Fruit fly (Drosophila melanogaster): Measurements from ENCODE around the gene Pbp95.

DNA sequence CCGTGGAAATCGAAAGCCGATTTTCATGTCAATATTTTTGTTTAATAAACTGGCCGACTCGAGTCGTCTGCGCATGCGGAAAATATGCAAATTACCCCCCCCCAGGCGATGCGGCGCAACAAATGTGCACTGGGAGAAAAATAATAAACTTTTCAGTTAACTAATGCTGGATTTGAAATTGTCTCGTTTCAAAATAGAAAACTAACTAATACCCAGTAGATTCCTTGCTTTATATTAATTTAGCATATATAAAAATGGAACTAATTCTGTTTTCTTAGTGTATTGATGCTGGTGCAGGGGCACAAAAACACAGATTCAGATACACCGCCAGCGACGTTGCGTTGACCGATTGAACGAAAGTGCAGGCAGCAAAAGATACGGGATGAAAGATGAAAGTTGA is 24.3 kb downstream of the Pbp95 start:
- TF ChIP-seq tup (GFP tag; optimal IDR thresholded peaks at IDR 0.05): no peak
- TF ChIP-seq CG17912 (GFP tag; optimal IDR thresholded peaks at IDR 0.05): no peak
- TF ChIP-seq gsb (GFP tag; IDR thresholded peaks at IDR 0.05): no peak
- TF ChIP-seq Atf6 (GFP tag; IDR thresholded peaks at IDR 0.05): no peak
- TF ChIP-seq ERR (GFP tag; optimal IDR thresholded peaks at IDR 0.05): no peak
- no peak for TF ChIP-seq Pdp1 (GFP tag; optimal IDR thresholded peaks at IDR 0.05)

Data from whole organism, embryonic.